Worm (Caenorhabditis elegans): ENCODE data around the gene jud-4.

Gene jud-4

DNA sequence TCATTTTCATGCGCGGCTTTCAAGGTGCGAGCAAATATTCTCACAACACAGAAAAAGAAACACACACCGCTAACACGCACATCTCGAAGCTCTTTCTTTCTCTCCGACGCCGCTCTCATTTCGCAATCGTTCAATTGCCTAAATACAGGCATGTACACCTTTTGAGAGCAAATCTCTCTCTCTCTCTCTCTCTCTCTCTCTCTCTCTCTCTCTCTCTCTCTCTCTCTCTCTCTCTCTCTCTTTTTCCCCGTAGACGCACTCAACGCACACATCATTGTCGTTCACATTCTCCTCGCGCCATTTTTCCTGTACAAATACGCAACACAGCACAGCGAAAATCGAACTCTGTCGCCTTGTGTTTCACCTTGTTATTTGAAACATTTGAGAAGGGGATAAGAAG is 4.6 kb upstream of the jud-4 start:
- TF ChIP-seq ZK185.1 (tag; optimal IDR thresholded peaks at IDR 0.05; ENCODE audit: poor library complexity, severe bottlenecking) (no peak), pbrm-1 (GFP tag; IDR thresholded peaks at IDR 0.05) (0 out of 2 replicates have a peak, but pooled peaks have one; percentile 14), sdz-38 (tag; optimal IDR thresholded peaks at IDR 0.05) (no peak), F37B4.10 (GFP tag; IDR thresholded peaks at IDR 0.05) (no peak), aptf-3 (GFP tag; IDR thresholded peaks at IDR 0.05) (no peak), ekl-4 (GFP tag; IDR thresholded peaks at IDR 0.05) (no peak), hmg-20 (GFP tag; IDR thresholded peaks at IDR 0.05) (no peak), bed-2 (GFP tag; IDR thresholded peaks at IDR 0.05) (no peak), D2030.7 (GFP tag; IDR thresholded peaks at IDR 0.05) (no peak), ceh-58 (GFP tag; IDR thresholded peaks at IDR 0.05) (no peak), nfya-1 (tag; optimal IDR thresholded peaks at IDR 0.05; ENCODE audit: borderline replicate concordance, insufficient read depth) (no peak), mcd-1 (GFP tag; IDR thresholded peaks at IDR 0.05) (peak; percentile 41; the same call in 1 of the 2 replicates), F49E8.2 (tag; optimal IDR thresholded peaks at IDR 0.05; ENCODE audit: insufficient read depth) (no peak), xnd-1 (tag; optimal IDR thresholded peaks at IDR 0.05) (no peak), him-1 (tag; optimal IDR thresholded peaks at IDR 0.05) (no peak), ztf-18 (tag; optimal IDR thresholded peaks at IDR 0.05) (no peak), cebp-1 (GFP tag; IDR thresholded peaks at IDR 0.05) (peak; percentile 87), cebp-1 (tag; optimal IDR thresholded peaks at IDR 0.05) (peak; percentile 95), nhr-80 (tag; optimal IDR thresholded peaks at IDR 0.05) (peak; percentile 52), zfh-2 (GFP tag; conservative IDR thresholded peaks at IDR 0.05) (peak; percentile 89), ets-4 (GFP tag; optimal IDR thresholded peaks at IDR 0.05) (no peak), pha-4 (tag; optimal IDR thresholded peaks at IDR 0.05) (no peak), rec-8 (tag; optimal IDR thresholded peaks at IDR 0.05) (no peak), fkh-3 (tag; optimal IDR thresholded peaks at IDR 0.05) (no peak), atf-7 (tag; optimal IDR thresholded peaks at IDR 0.05) (peak; percentile 12), T26A5.8 (tag; optimal IDR thresholded peaks at IDR 0.05) (no peak), Y95B8A.8 (GFP tag; IDR thresholded peaks at IDR 0.05) (no peak), mxl-1 (tag; optimal IDR thresholded peaks at IDR 0.05) (no peak), ceh-27 (GFP tag; optimal IDR thresholded peaks at IDR 0.05) (peak; percentile 43), bed-1 (GFP tag; IDR thresholded peaks at IDR 0.05) (no peak), F23B12.7 (tag; optimal IDR thresholded peaks at IDR 0.05; ENCODE audit: insufficient read depth) (no peak), hrde-1 (tag; optimal IDR thresholded peaks at IDR 0.05; ENCODE audit: borderline replicate concordance) (no peak), let-526 (GFP tag; IDR thresholded peaks at IDR 0.05) (no peak), madf-8 (GFP tag; conservative IDR thresholded peaks at IDR 0.05) (no peak), efl-1 (GFP tag; optimal IDR thresholded peaks at IDR 0.05) (no peak), tbp1 (GFP tag; optimal IDR thresholded peaks at IDR 0.05) (no peak), madf-6 (GFP tag; IDR thresholded peaks at IDR 0.05) (no peak), sea-2 (GFP tag; IDR thresholded peaks at IDR 0.05) (no peak), Y67H2A.10 (GFP tag; conservative IDR thresholded peaks at IDR 0.05) (no peak), F55B11.4 (tag; optimal IDR thresholded peaks at IDR 0.05; ENCODE audit: borderline replicate concordance, insufficient read depth) (no peak), aptf-2 (GFP tag; conservative IDR thresholded peaks at IDR 0.05) (no peak), F33H1.4 (GFP tag; IDR thresholded peaks at IDR 0.05) (no peak), ztf-28 (GFP tag; IDR thresholded peaks at IDR 0.05) (no peak), T07F8.4 (tag; optimal IDR thresholded peaks at IDR 0.05) (no peak), ceh-40 (GFP tag; IDR thresholded peaks at IDR 0.05) (no peak), ztf-6 (GFP tag; IDR thresholded peaks at IDR 0.05) (no peak), dox-1 (GFP tag; IDR thresholded peaks at IDR 0.05) (peak; percentile 60; the same call in 1 of the 2 replicates), nhr-120 (GFP tag; IDR thresholded peaks at IDR 0.05) (no peak), ceh-100 (GFP tag; IDR thresholded peaks at IDR 0.05) (no peak)
